Worm (Caenorhabditis elegans) whole organism, L4 larva: ENCODE results near the gene madd-3.

Source experiments
- F44E2.7 ChIP-seq: fragments of 200-800 bp; sonication (Bioruptor generic); IDR thresholded peaks from 2 replicates; pipeline ENCODE4 v2.1.2; 2022; ENCODE audit warnings: missing genetic modification characterization, missing compliant biosample characterization
- Y105C5A.15 ChIP-seq: fragments of 200-800 bp; sonication (Bioruptor generic); IDR thresholded peaks from 2 replicates; pipeline ENCODE4 v1.3.6; 2022; ENCODE audit warnings: missing genetic modification characterization, missing compliant biosample characterization
- ZK546.5 ChIP-seq, 2 experiments: sonication (generic microtip); optimal IDR thresholded peaks; 2 replicates each; lab custom pipeline; 2017; ENCODE audit warnings: missing biosample characterization in 2 of 2, missing genetic modification characterization in 2 of 2
- fkh-10 ChIP-seq: fragments of 150-350 bp; optimal IDR thresholded peaks from 2 replicates; lab custom pipeline; 2014; ENCODE audit warnings: missing biosample characterization, missing genetic modification reagents, missing genetic modification characterization

ce11 chrX:14296559-14296958, at the start of gene madd-3:
- TF ChIP-seq Y105C5A.15: no peak
- no peak for TF ChIP-seq F44E2.7 (GFP tag; lab: Robert Waterston, UW)
- TF ChIP-seq ZK546.5 (tag; optimal IDR thresholded peaks at IDR 0.05; lab: Kevin White, UChicago): no peak
- TF ChIP-seq fkh-10 (GFP tag; lab: Kevin White, UChicago): no peak
